Fruit fly (Drosophila melanogaster): Measurements from ENCODE around the gene osa.
A peak's percentile ranks its signal among the peaks of the same experiment; 100 is the strongest.

osa gene

DNA sequence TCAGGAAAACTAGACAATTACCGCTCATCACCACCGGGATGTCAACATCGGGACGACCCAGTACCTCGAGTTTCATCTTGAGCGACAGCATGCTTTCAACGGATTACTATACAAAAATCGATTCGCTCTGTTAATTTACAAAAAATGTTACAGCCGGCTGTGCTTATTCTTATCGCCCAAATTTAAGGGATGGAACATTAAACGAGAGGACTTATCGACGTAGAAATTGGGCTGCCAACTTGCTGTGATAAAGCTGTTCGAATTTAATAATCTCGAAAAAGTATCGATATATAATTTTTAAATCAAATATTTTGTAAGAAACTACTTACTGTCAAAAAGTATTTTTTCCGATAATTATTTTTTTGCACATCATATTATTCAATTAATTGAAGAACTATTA, 31.3 kb downstream of the osa start, which contains the start of gene CG31249 (continued):
- TF ChIP-seq her (GFP tag; optimal IDR thresholded peaks at IDR 0.05): no peak
- no peak for TF ChIP-seq Hr39 (optimal IDR thresholded peaks at IDR 0.05)
- TF ChIP-seq CG6854 (GFP tag; optimal IDR thresholded peaks at IDR 0.05): no peak
- no peak for TF ChIP-seq org-1 (GFP tag; optimal IDR thresholded peaks at IDR 0.05)
- TF ChIP-seq sens (GFP tag): peak; percentile 43
- TF ChIP-seq zfh1 (GFP tag; IDR thresholded peaks at IDR 0.05): no peak
- no peak for TF ChIP-seq H2.0 (GFP tag; IDR thresholded peaks at IDR 0.05)
- no peak for TF ChIP-seq Sox102F (GFP tag; optimal IDR thresholded peaks at IDR 0.05)
- TF ChIP-seq CG9932 (GFP tag; IDR thresholded peaks at IDR 0.05): peak; percentile 54; the same call in 1 of the 2 replicates
- TF ChIP-seq CG10267 (tag; optimal IDR thresholded peaks at IDR 0.05): peak; percentile 15
- no peak for TF ChIP-seq CG12236 (GFP tag; optimal IDR thresholded peaks at IDR 0.05)
- TF ChIP-seq Ptx1 (GFP tag; IDR thresholded peaks at IDR 0.05): no peak
- TF ChIP-seq CG4617 (GFP tag; optimal IDR thresholded peaks at IDR 0.05; ENCODE audit: borderline replicate concordance): no peak
- no peak for TF ChIP-seq nau (GFP tag; optimal IDR thresholded peaks at IDR 0.05)
- no peak for TF ChIP-seq Poxn (GFP tag; IDR thresholded peaks at IDR 0.05)
- no peak for TF ChIP-seq E2f1 (GFP tag; IDR thresholded peaks at IDR 0.05)
- peak; percentile 73; the same call in 2 of the 3 replicates for TF ChIP-seq zen2 (GFP tag; IDR thresholded peaks at IDR 0.05; ENCODE audit: partially characterized antibody)
- no peak for TF ChIP-seq CG6683 (GFP tag; optimal IDR thresholded peaks at IDR 0.05)
- no peak for TF ChIP-seq kah (GFP tag; optimal IDR thresholded peaks at IDR 0.05)
- TF ChIP-seq CG2129 (GFP tag; IDR thresholded peaks at IDR 0.05; ENCODE audit: partially characterized antibody): peak; percentile 51
- peak; percentile 84 for TF ChIP-seq unc-4 (GFP tag; IDR thresholded peaks at IDR 0.05; ENCODE audit: partially characterized antibody)
- no peak for TF ChIP-seq hb (GFP tag; IDR thresholded peaks at IDR 0.05; ENCODE audit: partially characterized antibody)
- TF ChIP-seq Doc3 (GFP tag; IDR thresholded peaks at IDR 0.05; ENCODE audit: partially characterized antibody): peak; percentile 79
- no peak; the same call in 1 of the 2 replicates for TF ChIP-seq slbo (GFP tag; IDR thresholded peaks at IDR 0.05)
- no peak for TF ChIP-seq CG8359 (GFP tag; optimal IDR thresholded peaks at IDR 0.05; ENCODE audit: borderline replicate concordance)
- TF ChIP-seq Gsc (GFP tag; IDR thresholded peaks at IDR 0.05): no peak
- no peak for TF ChIP-seq CG17612 (GFP tag; IDR thresholded peaks at IDR 0.05)
- no peak for TF ChIP-seq Abd-B (GFP tag; optimal IDR thresholded peaks at IDR 0.05)
- TF ChIP-seq Elba2 (GFP tag; optimal IDR thresholded peaks at IDR 0.05): peak; percentile 60
- TF ChIP-seq lola (GFP tag; optimal IDR thresholded peaks at IDR 0.05): peak in 1 of 3 experiments; percentile 9
- TF ChIP-seq CG2116 (GFP tag; optimal IDR thresholded peaks at IDR 0.05): peak; percentile 43
- TF ChIP-seq hth (optimal IDR thresholded peaks at IDR 0.05): no peak
- TF ChIP-seq CG32532 (GFP tag; IDR thresholded peaks at IDR 0.05): peak; percentile 40; the same call in 1 of the 2 replicates
- no peak for TF ChIP-seq CG6254 (GFP tag; optimal IDR thresholded peaks at IDR 0.05)
- no peak for TF ChIP-seq croc (GFP tag; conservative IDR thresholded peaks at IDR 0.05)
- TF ChIP-seq B-H2 (GFP tag; optimal IDR thresholded peaks at IDR 0.05): peak; percentile 37
- TF ChIP-seq Rfx (GFP tag; IDR thresholded peaks at IDR 0.05): peak; percentile 29; the same call in 1 of the 2 replicates
- TF ChIP-seq CG17359 (tag; optimal IDR thresholded peaks at IDR 0.05): no peak
- no peak for TF ChIP-seq shn (GFP tag; optimal IDR thresholded peaks at IDR 0.05)
- TF ChIP-seq gfzf (GFP tag; optimal IDR thresholded peaks at IDR 0.05): peak; percentile 18
- TF ChIP-seq CoRest (tag; optimal IDR thresholded peaks at IDR 0.05): peak; percentile 26
- no peak for TF ChIP-seq Hr3 (GFP tag; optimal IDR thresholded peaks at IDR 0.05)
- no peak for TF ChIP-seq dati (GFP tag; IDR thresholded peaks at IDR 0.05)
- TF ChIP-seq pzg (GFP tag; optimal IDR thresholded peaks at IDR 0.05): peak; percentile 57
- no peak for TF ChIP-seq fd96Cb (tag; optimal IDR thresholded peaks at IDR 0.05)
- TF ChIP-seq Dfd (GFP tag; optimal IDR thresholded peaks at IDR 0.05): no peak
- no peak for TF ChIP-seq CG11398 (GFP tag; optimal IDR thresholded peaks at IDR 0.05)
- TF ChIP-seq CG2889 (GFP tag; IDR thresholded peaks at IDR 0.05): no peak
- TF ChIP-seq CG8765 (GFP tag; IDR thresholded peaks at IDR 0.05): no peak
